Worm (Caenorhabditis elegans) whole organism, L3 larva: ENCODE data around the gene M04B2.6.
A peak's percentile ranks its signal among the peaks of the same experiment; 100 is the strongest.

Experiments
- R02D3.7 ChIP-seq: fragments of 150-350 bp; optimal IDR thresholded peaks from 2 replicates; lab custom pipeline; 2014; ENCODE audit warnings: missing biosample characterization, missing genetic modification characterization
- ZK546.5 ChIP-seq: sonication (generic microtip); optimal IDR thresholded peaks from 2 replicates; lab custom pipeline; 2017; ENCODE audit warnings: missing biosample characterization, missing genetic modification characterization
- aly-2 ChIP-seq: fragments of 150-350 bp; optimal IDR thresholded peaks from 2 replicates; lab custom pipeline; 2014; ENCODE audit warnings: missing biosample characterization, missing genetic modification characterization
- ama-1 ChIP-seq: fragments of 150-350 bp; optimal IDR thresholded peaks from 2 replicates; lab custom pipeline; 2018
- ceh-16 ChIP-seq: sonication (generic microtip); optimal IDR thresholded peaks from 2 replicates; lab custom pipeline; 2017; ENCODE audit warnings: missing biosample characterization, missing genetic modification characterization
- ceh-28 ChIP-seq: fragments of 150-350 bp; optimal IDR thresholded peaks from 2 replicates; lab custom pipeline; 2014; ENCODE audit warnings: missing biosample characterization, missing genetic modification reagents, missing genetic modification characterization
- ceh-82 ChIP-seq: fragments of 150-350 bp; optimal IDR thresholded peaks from 2 replicates; lab custom pipeline; 2014; ENCODE audit warnings: missing biosample characterization, missing genetic modification characterization
- ceh-9 ChIP-seq: sonication (generic microtip); optimal IDR thresholded peaks from 2 replicates; lab custom pipeline; 2018; ENCODE audit warnings: missing biosample characterization, missing genetic modification characterization
- daf-12 ChIP-seq: fragments of 150-350 bp; optimal IDR thresholded peaks from 2 replicates; lab custom pipeline; 2014; ENCODE audit warnings: missing biosample characterization, missing genetic modification reagents, missing genetic modification characterization
- egl-27 ChIP-seq: sonication (generic microtip); optimal IDR thresholded peaks from 4 replicates; lab custom pipeline; 2017; ENCODE audit warnings: missing biosample characterization, missing genetic modification reagents, missing genetic modification characterization
- egl-5 ChIP-seq: fragments of 150-350 bp; optimal IDR thresholded peaks from 2 replicates; lab custom pipeline; 2017; ENCODE audit warnings: missing biosample characterization, missing genetic modification reagents, missing genetic modification characterization, inconsistent platforms
- elt-1 ChIP-seq: fragments of 150-350 bp; optimal IDR thresholded peaks from 2 replicates; lab custom pipeline; 2014; ENCODE audit warnings: missing biosample characterization, missing genetic modification characterization
- elt-2 ChIP-seq: sonication (generic microtip); optimal IDR thresholded peaks from 2 replicates; lab custom pipeline; 2016; ENCODE audit warnings: missing genetic modification reagents, mild to moderate bottlenecking, missing genetic modification characterization, missing compliant biosample characterization
- eor-1 ChIP-seq, 2 experiments: fragments of 150-350 bp; optimal IDR thresholded peaks; 2 replicates each; lab custom pipeline; 2014 to 2018; ENCODE audit warnings: missing biosample characterization in 2 of 2, missing genetic modification characterization in 2 of 2
- fkh-10 ChIP-seq: sonication (generic microtip); optimal IDR thresholded peaks from 2 replicates; lab custom pipeline; 2017; ENCODE audit warnings: missing biosample characterization, missing genetic modification reagents, missing genetic modification characterization
- fkh-2 ChIP-seq: fragments of 150-350 bp; optimal IDR thresholded peaks from 2 replicates; lab custom pipeline; 2014; ENCODE audit warnings: missing biosample characterization, missing genetic modification reagents, missing genetic modification characterization
- fos-1 ChIP-seq: fragments of 150-350 bp; optimal IDR thresholded peaks from 2 replicates; lab custom pipeline; 2014; ENCODE audit warnings: missing biosample characterization, missing genetic modification characterization
- hmg-11 ChIP-seq: sonication (generic microtip); optimal IDR thresholded peaks from 2 replicates; lab custom pipeline; 2016; ENCODE audit warnings: missing genetic modification characterization, missing compliant biosample characterization
- jun-1 ChIP-seq: fragments of 150-350 bp; optimal IDR thresholded peaks from 2 replicates; lab custom pipeline; 2014; ENCODE audit warnings: missing biosample characterization, missing genetic modification reagents, missing genetic modification characterization
- lin-15B ChIP-seq: fragments of 150-350 bp; optimal IDR thresholded peaks from 2 replicates; lab custom pipeline; 2014; ENCODE audit warnings: missing biosample characterization, missing genetic modification characterization
- lin-39 ChIP-seq: fragments of 150-350 bp; optimal IDR thresholded peaks from 2 replicates; lab custom pipeline; 2018; ENCODE audit warnings: missing biosample characterization, missing genetic modification reagents, missing genetic modification characterization
- lsy-12 ChIP-seq: sonication (generic microtip); optimal IDR thresholded peaks from 2 replicates; lab custom pipeline; 2016; ENCODE audit warnings: mild to moderate bottlenecking, missing genetic modification characterization, missing compliant biosample characterization
- mdl-1 ChIP-seq: fragments of 150-350 bp; optimal IDR thresholded peaks from 2 replicates; lab custom pipeline; 2014; ENCODE audit warnings: missing biosample characterization, missing genetic modification characterization
- mml-1 ChIP-seq: fragments of 150-350 bp; sonication (generic microtip); optimal IDR thresholded peaks from 3 replicates; lab custom pipeline; 2014; ENCODE audit warnings: missing biosample characterization, missing genetic modification characterization
- nfya-1 ChIP-seq: sonication (generic microtip); optimal IDR thresholded peaks from 2 replicates; lab custom pipeline; 2017; ENCODE audit warnings: missing genetic modification characterization, mild to moderate bottlenecking, missing compliant biosample characterization, antibody characterized with exemption, moderate library complexity; ENCODE audit not compliant: insufficient read depth
- nhr-11 ChIP-seq: fragments of 150-350 bp; optimal IDR thresholded peaks from 2 replicates; lab custom pipeline; 2014; ENCODE audit warnings: missing biosample characterization, missing genetic modification characterization
- nhr-12 ChIP-seq: fragments of 150-350 bp; optimal IDR thresholded peaks from 2 replicates; lab custom pipeline; 2014; ENCODE audit warnings: missing biosample characterization, missing genetic modification characterization
- nhr-23 ChIP-seq: fragments of 150-350 bp; optimal IDR thresholded peaks from 2 replicates; lab custom pipeline; 2014; ENCODE audit warnings: missing biosample characterization, missing genetic modification reagents, missing genetic modification characterization
- nhr-237 ChIP-seq: fragments of 150-350 bp; optimal IDR thresholded peaks from 2 replicates; lab custom pipeline; 2014; ENCODE audit warnings: missing biosample characterization, missing genetic modification characterization
- nhr-25 ChIP-seq: sonication (generic microtip); optimal IDR thresholded peaks from 2 replicates; lab custom pipeline; 2017; ENCODE audit warnings: missing biosample characterization, missing genetic modification characterization
- nhr-28 ChIP-seq: fragments of 150-350 bp; optimal IDR thresholded peaks from 2 replicates; lab custom pipeline; 2014; ENCODE audit warnings: missing biosample characterization, missing genetic modification characterization
- nhr-43 ChIP-seq: sonication (generic microtip); optimal IDR thresholded peaks from 2 replicates; lab custom pipeline; 2016; ENCODE audit warnings: mild to moderate bottlenecking, missing genetic modification characterization, missing compliant biosample characterization; ENCODE audit not compliant: poor library complexity, severe bottlenecking
- nhr-67 ChIP-seq: fragments of 150-350 bp; optimal IDR thresholded peaks from 2 replicates; lab custom pipeline; 2014; ENCODE audit warnings: missing biosample characterization, missing genetic modification characterization
- nhr-76 ChIP-seq: fragments of 150-350 bp; sonication (generic microtip); optimal IDR thresholded peaks from 5 replicates; lab custom pipeline; 2014; ENCODE audit warnings: missing biosample characterization, missing genetic modification characterization
- nhr-77 ChIP-seq: fragments of 150-350 bp; optimal IDR thresholded peaks from 2 replicates; lab custom pipeline; 2014; ENCODE audit warnings: missing biosample characterization, missing genetic modification characterization
- pha-4 ChIP-seq: fragments of 150-350 bp; optimal IDR thresholded peaks from 2 replicates; lab custom pipeline; 2014; ENCODE audit warnings: missing biosample characterization, missing genetic modification reagents, missing genetic modification characterization
- pqm-1 ChIP-seq: fragments of 150-350 bp; optimal IDR thresholded peaks from 2 replicates; lab custom pipeline; 2017; ENCODE audit warnings: missing biosample characterization, missing genetic modification characterization, inconsistent platforms
- sea-2 ChIP-seq: fragments of 150-350 bp; sonication (generic microtip); optimal IDR thresholded peaks from 4 replicates; lab custom pipeline; 2014; ENCODE audit warnings: missing biosample characterization, missing genetic modification reagents, missing genetic modification characterization
- skn-1 ChIP-seq: fragments of 150-350 bp; optimal IDR thresholded peaks from 2 replicates; lab custom pipeline; 2014; ENCODE audit warnings: missing biosample characterization, missing genetic modification characterization
- snpc-4 ChIP-seq: fragments of 150-350 bp; optimal IDR thresholded peaks from 2 replicates; lab custom pipeline; 2014; ENCODE audit warnings: missing biosample characterization, missing genetic modification characterization
- tbx-2 ChIP-seq: sonication (generic microtip); optimal IDR thresholded peaks from 2 replicates; lab custom pipeline; 2016; ENCODE audit warnings: mild to moderate bottlenecking, missing genetic modification characterization, missing compliant biosample characterization
- unc-39 ChIP-seq: sonication (generic microtip); optimal IDR thresholded peaks from 4 replicates; lab custom pipeline; 2017; ENCODE audit warnings: missing biosample characterization, missing genetic modification characterization
- unc-62 ChIP-seq: fragments of 150-350 bp; sonication (generic microtip); optimal IDR thresholded peaks from 4 replicates; lab custom pipeline; 2014; ENCODE audit warnings: missing biosample characterization, missing genetic modification reagents, missing genetic modification characterization
- zag-1 ChIP-seq: fragments of 150-350 bp; optimal IDR thresholded peaks from 2 replicates; lab custom pipeline; 2014; ENCODE audit warnings: missing biosample characterization, missing genetic modification characterization
- ztf-11 ChIP-seq: fragments of 150-350 bp; optimal IDR thresholded peaks from 2 replicates; lab custom pipeline; 2014; ENCODE audit warnings: missing biosample characterization, missing genetic modification characterization
- ztf-4 ChIP-seq: fragments of 150-350 bp; optimal IDR thresholded peaks from 2 replicates; lab custom pipeline; 2014; ENCODE audit warnings: missing biosample characterization, missing genetic modification characterization

The M04B2.6 gene

ce11 chrIV:11523685-11524084 lies 13.1 kb upstream of the M04B2.6 start:
- peak; percentile 8 for TF ChIP-seq lin-15B (tag; lab: Kevin White, UChicago)
- no peak for TF ChIP-seq ama-1 (lab: Kevin White, UChicago)
- no peak for TF ChIP-seq nhr-237 (tag; lab: Kevin White, UChicago)
- no peak for TF ChIP-seq nhr-23 (tag; lab: Kevin White, UChicago)

DNA sequence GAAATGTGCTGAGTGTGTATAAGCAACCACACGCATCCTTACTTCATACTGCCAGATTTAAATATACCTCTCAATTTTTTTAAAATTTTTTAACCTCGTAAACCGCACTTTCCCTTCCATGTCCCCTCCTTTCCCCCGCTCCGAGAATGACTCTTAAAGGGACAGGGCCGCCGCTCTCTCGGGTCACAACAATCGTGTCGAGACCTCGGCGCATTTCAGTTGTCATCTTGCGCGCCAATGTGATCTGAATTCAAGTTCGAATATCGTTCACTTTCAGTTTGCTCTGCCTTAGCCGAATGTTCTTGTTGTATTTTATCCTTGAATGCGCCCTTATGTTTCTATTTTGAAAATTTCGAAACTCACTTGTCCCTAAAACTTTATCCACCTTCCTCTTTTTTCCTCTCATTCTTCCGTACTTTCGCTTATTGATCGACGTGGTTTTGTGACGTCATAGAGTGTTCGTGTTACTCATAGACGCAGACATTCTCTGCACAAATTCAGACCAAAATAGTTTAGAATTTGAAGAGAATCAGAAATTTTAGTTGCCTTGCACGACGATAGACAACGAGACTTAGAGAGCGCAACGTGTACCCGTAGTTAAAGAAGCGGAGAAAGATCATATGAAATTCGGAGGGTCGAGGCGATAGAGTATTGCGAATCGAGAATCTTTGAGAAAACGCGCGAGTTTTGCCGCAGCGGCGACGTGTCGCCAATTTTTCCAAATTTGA lies 11.8 kb upstream of the M04B2.6 start:
- TF ChIP-seq zag-1 = no peak
- TF ChIP-seq unc-62 (GFP tag; lab: Kevin White, UChicago) = peak; percentile 32
- TF ChIP-seq fos-1 = no peak
- no peak for TF ChIP-seq aly-2 (tag; lab: Kevin White, UChicago)
- no peak for TF ChIP-seq nhr-237 (tag; lab: Kevin White, UChicago)
- TF ChIP-seq ceh-9 (tag; lab: Kevin White, UChicago) = no peak
- no peak for TF ChIP-seq elt-1 (tag; lab: Kevin White, UChicago)
- peak; percentile 57 for TF ChIP-seq elt-2 (tag; lab: Kevin White, UChicago)
- TF ChIP-seq sea-2 (GFP tag; lab: Kevin White, UChicago) = peak; percentile 25
- no peak for TF ChIP-seq ztf-11
- peak; percentile 59 for TF ChIP-seq pqm-1 (tag; lab: Kevin White, UChicago)
- no peak for TF ChIP-seq nhr-28 (tag; lab: Kevin White, UChicago)
- peak; percentile 77 for TF ChIP-seq nhr-23 (tag; lab: Kevin White, UChicago)
- no peak for TF ChIP-seq unc-39
- TF ChIP-seq nhr-77 (tag; lab: Kevin White, UChicago) = no peak
- TF ChIP-seq mml-1 (tag; lab: Kevin White, UChicago) = no peak
- TF ChIP-seq egl-27 (tag; lab: Kevin White, UChicago) = no peak
- no peak for TF ChIP-seq nhr-12
- TF ChIP-seq fkh-10 = no peak
- TF ChIP-seq lin-39 (tag; lab: Kevin White, UChicago) = no peak
- peak; percentile 46 for TF ChIP-seq jun-1 (tag; lab: Kevin White, UChicago)
- TF ChIP-seq nhr-11 (tag; lab: Kevin White, UChicago) = no peak
- no peak for TF ChIP-seq mdl-1 (tag; lab: Kevin White, UChicago)
- TF ChIP-seq nhr-67 = no peak
- TF ChIP-seq egl-5 (tag; lab: Kevin White, UChicago) = no peak
- TF ChIP-seq nhr-25 (tag; lab: Kevin White, UChicago) = peak; percentile 56
- peak; percentile 71 for TF ChIP-seq R02D3.7
- TF ChIP-seq hmg-11 (tag; lab: Kevin White, UChicago) = peak; percentile 71
- TF ChIP-seq nhr-43 (tag; lab: Kevin White, UChicago) = peak; percentile 52
- peak; percentile 81 for TF ChIP-seq pha-4 (tag; lab: Kevin White, UChicago)
- peak; percentile 91 for TF ChIP-seq ceh-28
- no peak for TF ChIP-seq ceh-82
- TF ChIP-seq tbx-2 (tag; lab: Kevin White, UChicago) = no peak
- peak; percentile 58 for TF ChIP-seq lsy-12 (tag; lab: Kevin White, UChicago)
- TF ChIP-seq ZK546.5 = no peak
- TF ChIP-seq fkh-2 = no peak
- no peak for TF ChIP-seq skn-1 (tag; lab: Kevin White, UChicago)
- no peak for TF ChIP-seq ceh-16 (tag; lab: Kevin White, UChicago)
- TF ChIP-seq nfya-1 (tag; lab: Kevin White, UChicago) = peak; percentile 73
- peak; percentile 59 for TF ChIP-seq lin-15B (tag; lab: Kevin White, UChicago)
- TF ChIP-seq daf-12 (tag; lab: Kevin White, UChicago) = no peak
- TF ChIP-seq ztf-4 (tag; lab: Kevin White, UChicago) = no peak
- peak; percentile 36 for TF ChIP-seq snpc-4 (tag; lab: Kevin White, UChicago)
- TF ChIP-seq nhr-76 (tag; lab: Kevin White, UChicago) = no peak
- no peak for TF ChIP-seq eor-1 (tag; optimal IDR thresholded peaks at IDR 0.05; lab: Kevin White, UChicago)
